Fruit fly (Drosophila melanogaster) whole organism, embryonic: Measurements from ENCODE around the gene CG3117.

Experiments
- ATbp ChIP-seq: fragments of 200-800 bp; sonication (Bioruptor generic); optimal IDR thresholded peaks from 2 replicates; lab custom pipeline; 2017; ENCODE audit warnings: missing biosample characterization, mild to moderate bottlenecking, missing genetic modification characterization, missing genetic modification reagents
- Ada2b ChIP-seq: fragments of 200-800 bp; sonication (Bioruptor generic); IDR thresholded peaks from 2 replicates; pipeline ENCODE4 v1.3.6; 2022; ENCODE audit warnings: missing biosample characterization, missing genetic modification characterization
- Aef1 ChIP-seq: fragments of 200-800 bp; sonication (Bioruptor generic); IDR thresholded peaks from 3 replicates; pipeline ENCODE4 v1.3.6; 2022; ENCODE audit warnings: missing biosample characterization, missing genetic modification characterization
- Asciz ChIP-seq: fragments of 200-800 bp; sonication (Bioruptor generic); optimal IDR thresholded peaks from 2 replicates; lab custom pipeline; 2017; ENCODE audit warnings: missing biosample characterization, mild to moderate bottlenecking, missing genetic modification characterization, missing genetic modification reagents
- B-H1 ChIP-seq: fragments of 200-800 bp; sonication (Bioruptor generic); IDR thresholded peaks from 3 replicates; pipeline ENCODE4 v1.3.6; 2022; ENCODE audit warnings: missing biosample characterization, missing genetic modification characterization
- BtbVII ChIP-seq: fragments of 200-800 bp; sonication (Bioruptor generic); optimal IDR thresholded peaks from 3 replicates; lab custom pipeline; 2017; ENCODE audit warnings: missing biosample characterization, mild to moderate bottlenecking, missing genetic modification characterization
- CG10147 ChIP-seq: fragments of 200-800 bp; sonication (Bioruptor generic); optimal IDR thresholded peaks from 2 replicates; lab custom pipeline; 2019; ENCODE audit warnings: missing biosample characterization, mild to moderate bottlenecking, missing genetic modification characterization, moderate library complexity
- CG10321 ChIP-seq: fragments of 200-800 bp; sonication (Bioruptor generic); IDR thresholded peaks from 2 replicates; pipeline ENCODE4 v1.3.6; 2022; ENCODE audit warnings: missing biosample characterization, missing genetic modification characterization
- CG10366 ChIP-seq: fragments of 200-800 bp; sonication (Bioruptor generic); IDR thresholded peaks from 2 replicates; pipeline ENCODE4 v1.3.6; 2022; ENCODE audit warnings: missing biosample characterization, missing genetic modification characterization
- CG10565 ChIP-seq: fragments of 200-800 bp; sonication (Bioruptor generic); optimal IDR thresholded peaks from 3 replicates; lab custom pipeline; 2016; ENCODE audit warnings: missing biosample characterization, mild to moderate bottlenecking, missing genetic modification characterization
- CG12104 ChIP-seq: fragments of 200-800 bp; sonication (Bioruptor generic); optimal IDR thresholded peaks from 3 replicates; lab custom pipeline; 2016; ENCODE audit warnings: missing biosample characterization, missing genetic modification characterization
- CG14441 ChIP-seq: fragments of 200-800 bp; sonication (Bioruptor generic); IDR thresholded peaks from 2 replicates; pipeline ENCODE4 v1.3.6; 2022; ENCODE audit warnings: missing biosample characterization, missing genetic modification characterization
- CG3407 ChIP-seq: fragments of 200-800 bp; sonication (Bioruptor generic); optimal IDR thresholded peaks from 2 replicates; lab custom pipeline; 2018; ENCODE audit warnings: missing biosample characterization, mild to moderate bottlenecking, missing genetic modification characterization
- CG4854 ChIP-seq: fragments of 200-800 bp; sonication (Bioruptor generic); optimal IDR thresholded peaks from 2 replicates; lab custom pipeline; 2016; ENCODE audit warnings: missing biosample characterization, missing genetic modification characterization, inconsistent platforms
- CG7271 ChIP-seq: fragments of 200-800 bp; sonication (Bioruptor generic); optimal IDR thresholded peaks from 2 replicates; lab custom pipeline; 2018; ENCODE audit warnings: missing biosample characterization, mild to moderate bottlenecking, missing genetic modification characterization, moderate library complexity
- CG7987 ChIP-seq: fragments of 200-800 bp; sonication (Bioruptor generic); optimal IDR thresholded peaks from 2 replicates; lab custom pipeline; 2018; ENCODE audit warnings: missing biosample characterization, mild to moderate bottlenecking, missing genetic modification characterization, moderate library complexity
- CG9437 ChIP-seq: fragments of 200-800 bp; sonication (Bioruptor generic); optimal IDR thresholded peaks from 2 replicates; lab custom pipeline; 2018; ENCODE audit warnings: missing biosample characterization, mild to moderate bottlenecking, missing genetic modification characterization
- CG9727 ChIP-seq: fragments of 200-800 bp; sonication (Bioruptor generic); optimal IDR thresholded peaks from 3 replicates; lab custom pipeline; 2017; ENCODE audit warnings: missing biosample characterization, mild to moderate bottlenecking, missing genetic modification characterization
- CoRest ChIP-seq: fragments of 200-800 bp; sonication (Bioruptor generic); optimal IDR thresholded peaks from 3 replicates; lab custom pipeline; 2018; ENCODE audit warnings: missing biosample characterization, mild to moderate bottlenecking, missing genetic modification characterization, moderate library complexity
- Dip3 ChIP-seq: fragments of 200-800 bp; sonication (Bioruptor generic); optimal IDR thresholded peaks from 3 replicates; lab custom pipeline; 2016; ENCODE audit warnings: missing biosample characterization, missing genetic modification characterization
- Doc3 ChIP-seq: fragments of 200-800 bp; sonication (Bioruptor generic); IDR thresholded peaks from 3 replicates; pipeline ENCODE4 v1.3.6; 2022; ENCODE audit warnings: missing biosample characterization, missing genetic modification characterization; ENCODE audit not compliant: partially characterized antibody
- Drgx ChIP-seq: fragments of 200-800 bp; sonication (Bioruptor generic); IDR thresholded peaks from 2 replicates; pipeline ENCODE4 v1.3.6; 2022; ENCODE audit warnings: missing biosample characterization, missing genetic modification characterization
- Eip74EF ChIP-seq, 2 experiments: fragments of 200-800 bp in 1 of 2; fragments of >200 bp in 1 of 2; sonication (Bioruptor generic) in 1 of 2; optimal IDR thresholded peaks; 2 replicates each; lab custom pipeline; 2017 to 2019; ENCODE audit warnings: missing biosample characterization in 2 of 2, missing genetic modification characterization in 2 of 2, mild to moderate bottlenecking in 1 of 2, moderate library complexity in 1 of 2
- Elba2 ChIP-seq: fragments of 200-800 bp; sonication (Bioruptor generic); optimal IDR thresholded peaks from 3 replicates; lab custom pipeline; 2016; ENCODE audit warnings: missing biosample characterization, missing genetic modification characterization
- Fer3 ChIP-seq: fragments of 200-800 bp; sonication (Bioruptor generic); optimal IDR thresholded peaks from 2 replicates; lab custom pipeline; 2018; ENCODE audit warnings: missing biosample characterization, mild to moderate bottlenecking, missing genetic modification characterization, moderate library complexity
- HHEX ChIP-seq: fragments of 200-800 bp; sonication (Bioruptor generic); optimal IDR thresholded peaks from 3 replicates; lab custom pipeline; 2017; ENCODE audit warnings: missing biosample characterization, mild to moderate bottlenecking, missing genetic modification characterization, missing genetic modification reagents
- HLH54F ChIP-seq: fragments of 200-800 bp; sonication (Bioruptor generic); optimal IDR thresholded peaks from 3 replicates; lab custom pipeline; 2016; ENCODE audit warnings: missing biosample characterization, missing genetic modification characterization
- HmgZ ChIP-seq: fragments of 200-800 bp; sonication (Bioruptor generic); optimal IDR thresholded peaks from 2 replicates; lab custom pipeline; 2018; ENCODE audit warnings: missing biosample characterization, mild to moderate bottlenecking, missing genetic modification characterization
- Hr3 ChIP-seq: fragments of 200-800 bp; sonication (Bioruptor generic); optimal IDR thresholded peaks from 3 replicates; lab custom pipeline; 2016; ENCODE audit warnings: missing biosample characterization, missing genetic modification characterization
- Ptx1 ChIP-seq: fragments of 200-800 bp; sonication (Bioruptor generic); IDR thresholded peaks from 2 replicates; pipeline ENCODE4 v1.3.6; 2022; ENCODE audit warnings: missing biosample characterization, missing genetic modification characterization
- Sox100B ChIP-seq: fragments of 200-800 bp; sonication (Bioruptor generic); optimal IDR thresholded peaks from 3 replicates; lab custom pipeline; 2018; ENCODE audit warnings: missing biosample characterization, mild to moderate bottlenecking, missing genetic modification characterization
- Stat92E ChIP-seq, 3 experiments: fragments of >200 bp in 2 of 3; fragments of 200-800 bp in 1 of 3; sonication (Bioruptor generic) in 1 of 3; optimal IDR thresholded peaks; 2 replicates each; lab custom pipeline; 2017 to 2019; ENCODE audit warnings: missing biosample characterization in 3 of 3, missing genetic modification characterization in 3 of 3, mild to moderate bottlenecking in 1 of 3, moderate library complexity in 1 of 3
- Taf1 ChIP-seq: fragments of 200-800 bp; sonication (Bioruptor generic); IDR thresholded peaks from 2 replicates; pipeline ENCODE4 v1.3.6; 2022; ENCODE audit warnings: missing biosample characterization, missing genetic modification characterization
- cato ChIP-seq: fragments of 200-800 bp; sonication (Bioruptor generic); optimal IDR thresholded peaks from 2 replicates; lab custom pipeline; 2016; ENCODE audit warnings: missing biosample characterization, missing genetic modification characterization, borderline replicate concordance
- caup ChIP-seq: fragments of 200-800 bp; sonication (Bioruptor generic); optimal IDR thresholded peaks from 3 replicates; lab custom pipeline; 2017; ENCODE audit warnings: missing biosample characterization, mild to moderate bottlenecking, missing genetic modification characterization, moderate library complexity; ENCODE audit not compliant: severe bottlenecking
- dan ChIP-seq: fragments of 200-800 bp; sonication (Bioruptor generic); IDR thresholded peaks from 2 replicates; pipeline ENCODE4 v1.3.6; 2022; ENCODE audit warnings: missing biosample characterization, missing genetic modification characterization
- danr ChIP-seq: fragments of 200-800 bp; sonication (Bioruptor generic); IDR thresholded peaks from 2 replicates; pipeline ENCODE4 v1.3.6; 2022; ENCODE audit warnings: missing biosample characterization, missing genetic modification characterization
- lbe ChIP-seq: fragments of 200-800 bp; sonication (Bioruptor generic); optimal IDR thresholded peaks from 2 replicates; lab custom pipeline; 2016; ENCODE audit warnings: missing biosample characterization, mild to moderate bottlenecking, missing genetic modification characterization
- luna ChIP-seq: fragments of 200-800 bp; sonication (Bioruptor generic); optimal IDR thresholded peaks from 2 replicates; lab custom pipeline; 2016; ENCODE audit warnings: missing biosample characterization, missing genetic modification characterization
- maf-S ChIP-seq: fragments of 200-800 bp; sonication (Bioruptor generic); optimal IDR thresholded peaks from 2 replicates; lab custom pipeline; 2016; ENCODE audit warnings: missing biosample characterization, missing genetic modification characterization
- nau ChIP-seq: fragments of 200-800 bp; sonication (Bioruptor generic); optimal IDR thresholded peaks from 3 replicates; lab custom pipeline; 2017; ENCODE audit warnings: missing biosample characterization, mild to moderate bottlenecking, missing genetic modification characterization, missing genetic modification reagents
- schlank ChIP-seq: fragments of 200-800 bp; sonication (Bioruptor generic); optimal IDR thresholded peaks from 2 replicates; lab custom pipeline; 2018; ENCODE audit warnings: missing biosample characterization, mild to moderate bottlenecking, missing genetic modification characterization
- sima ChIP-seq: fragments of 200-800 bp; sonication (Bioruptor generic); optimal IDR thresholded peaks from 2 replicates; lab custom pipeline; 2016; ENCODE audit warnings: missing biosample characterization, missing genetic modification characterization
- sisA ChIP-seq: fragments of 200-800 bp; sonication (Bioruptor generic); IDR thresholded peaks from 2 replicates; pipeline ENCODE4 v1.3.6; 2022; ENCODE audit warnings: missing biosample characterization, missing genetic modification characterization
- stc ChIP-seq: fragments of 200-800 bp; sonication (Bioruptor generic); IDR thresholded peaks from 2 replicates; pipeline ENCODE4 v1.3.6; 2022; ENCODE audit warnings: missing biosample characterization, missing genetic modification characterization
- sug ChIP-seq: fragments of 200-800 bp; optimal IDR thresholded peaks from 2 replicates; lab custom pipeline; 2019; ENCODE audit warnings: missing biosample characterization, mild to moderate bottlenecking, missing genetic modification characterization, moderate library complexity
- tin ChIP-seq: fragments of 200-800 bp; sonication (Bioruptor generic); optimal IDR thresholded peaks from 3 replicates; lab custom pipeline; 2016; ENCODE audit warnings: missing biosample characterization, missing genetic modification characterization
- ttk ChIP-seq: fragments of 200-800 bp; sonication (Bioruptor generic); IDR thresholded peaks from 2 replicates; pipeline ENCODE4 v2.1.2; 2022; ENCODE audit warnings: missing biosample characterization, missing genetic modification characterization
- vvl ChIP-seq: fragments of 200-800 bp; sonication (Bioruptor generic); IDR thresholded peaks from 2 replicates; pipeline ENCODE4 v1.3.6; 2022; ENCODE audit warnings: missing biosample characterization, missing genetic modification characterization
- wdn ChIP-seq: fragments of 200-800 bp; sonication (Bioruptor generic); IDR thresholded peaks from 2 replicates; pipeline ENCODE4 v1.3.6; 2022; ENCODE audit warnings: missing biosample characterization, missing genetic modification characterization

The CG3117 gene

dm6 chr2L:2830341-2830800 is 16.6 kb downstream of the CG3117 start (continued):
- TF ChIP-seq nau (GFP tag; lab: Kevin White, UChicago) (peak; percentile 84), HmgZ (peak; percentile 51), Aef1 (peak; percentile 56; the same call in 2 of the 3 replicates), CG9727 (GFP tag; lab: Kevin White, UChicago) (peak; percentile 97), Ptx1 (GFP tag; lab: Robert Waterston, UW) (peak; percentile 78), CG3407 (GFP tag; lab: Kevin White, UChicago) (peak; percentile 81), CG4854 (GFP tag; lab: Kevin White, UChicago) (peak; percentile 76), Eip74EF (GFP tag; optimal IDR thresholded peaks at IDR 0.05; lab: Kevin White, UChicago) (peak in 1 of 2 experiments; percentile 93), caup (GFP tag; lab: Kevin White, UChicago) (peak; percentile 88), danr (GFP tag; lab: Robert Waterston, UW) (peak; percentile 78), CG10366 (peak; percentile 72), Stat92E (GFP tag; optimal IDR thresholded peaks at IDR 0.05; lab: Kevin White, UChicago) (peak in 1 of 3 experiments; percentile 68), BtbVII (GFP tag; lab: Kevin White, UChicago) (peak; percentile 88), schlank (tag; lab: Kevin White, UChicago) (peak; percentile 49), Asciz (GFP tag; lab: Kevin White, UChicago) (peak; percentile 93), CG7271 (tag; lab: Kevin White, UChicago) (no peak), CG10321 (GFP tag; lab: Robert Waterston, UW) (peak; percentile 31; the same call in 1 of the 2 replicates), dan (GFP tag; lab: Robert Waterston, UW) (no peak), Ada2b (GFP tag; lab: Robert Waterston, UW) (peak; percentile 64), ttk (GFP tag; lab: Robert Waterston, UW) (peak; percentile 57; the same call in 1 of the 2 replicates), Taf1 (peak; percentile 42; the same call in 1 of the 2 replicates), wdn (GFP tag; lab: Robert Waterston, UW) (no peak), cato (GFP tag; lab: Kevin White, UChicago) (peak; percentile 55), vvl (GFP tag; lab: Robert Waterston, UW) (peak; percentile 37; the same call in 1 of the 2 replicates), stc (GFP tag; lab: Robert Waterston, UW) (peak; percentile 62), CG12104 (GFP tag; lab: Kevin White, UChicago) (peak; percentile 91), CG7987 (GFP tag; lab: Kevin White, UChicago) (peak; percentile 42), sima (GFP tag; lab: Kevin White, UChicago) (no peak), tin (GFP tag; lab: Kevin White, UChicago) (peak; percentile 89), B-H1 (peak; percentile 57; the same call in 2 of the 3 replicates), lbe (GFP tag; lab: Kevin White, UChicago) (peak; percentile 76), Drgx (peak; percentile 79), HHEX (GFP tag; lab: Kevin White, UChicago) (peak; percentile 85), CoRest (tag; lab: Kevin White, UChicago) (peak; percentile 96), Elba2 (no peak), luna (GFP tag; lab: Kevin White, UChicago) (no peak), Doc3 (no peak), Hr3 (GFP tag; lab: Kevin White, UChicago) (peak; percentile 82), maf-S (GFP tag; lab: Kevin White, UChicago) (peak; percentile 41), sisA (GFP tag; lab: Robert Waterston, UW) (peak; percentile 68), Dip3 (GFP tag; lab: Kevin White, UChicago) (peak; percentile 21), ATbp (GFP tag; lab: Kevin White, UChicago) (peak; percentile 87), Sox100B (peak; percentile 97), Fer3 (tag; lab: Kevin White, UChicago) (peak; percentile 74), CG10147 (GFP tag; lab: Kevin White, UChicago) (peak; percentile 93), CG14441 (GFP tag; lab: Robert Waterston, UW) (peak; percentile 53), sug (tag; lab: Kevin White, UChicago) (peak; percentile 79), CG9437 (peak; percentile 88), HLH54F (GFP tag; lab: Kevin White, UChicago) (peak; percentile 50), CG10565 (GFP tag; lab: Kevin White, UChicago) (peak; percentile 39)
